Fruit fly (Drosophila melanogaster): ENCODE measurements around the gene IP3K2.

IP3K2 gene

dm6 chrX:13329572-13330046, 26.2 kb downstream of the IP3K2 start, which contains the start of gene Prx2 (continued):
- TF ChIP-seq ap (GFP tag; IDR thresholded peaks at IDR 0.05), result no peak
- TF ChIP-seq nom (GFP tag; optimal IDR thresholded peaks at IDR 0.05), result peak; percentile 73
- no peak for TF ChIP-seq CG32767 (GFP tag; IDR thresholded peaks at IDR 0.05)
- TF ChIP-seq HLH54F (GFP tag; optimal IDR thresholded peaks at IDR 0.05), result peak; percentile 6
- TF ChIP-seq Nf-YC (tag; optimal IDR thresholded peaks at IDR 0.05), result peak; percentile 7
- TF ChIP-seq CG6175 (GFP tag; IDR thresholded peaks at IDR 0.05), result no peak
- TF ChIP-seq CG30403 (GFP tag; optimal IDR thresholded peaks at IDR 0.05), result peak; percentile 16
- TF ChIP-seq ATbp (GFP tag; optimal IDR thresholded peaks at IDR 0.05), result no peak
- TF ChIP-seq CG4360 (GFP tag; IDR thresholded peaks at IDR 0.05), result no peak
- TF ChIP-seq row (GFP tag; IDR thresholded peaks at IDR 0.05), result peak; percentile 35; the same call in 1 of the 3 replicates
- TF ChIP-seq CG4404 (GFP tag; IDR thresholded peaks at IDR 0.05), result no peak
- peak; percentile 86 for TF ChIP-seq CG42726 (GFP tag; IDR thresholded peaks at IDR 0.05; ENCODE audit: partially characterized antibody)
- no peak for TF ChIP-seq Nf-YB (GFP tag; optimal IDR thresholded peaks at IDR 0.05)
- no peak for TF ChIP-seq prd (optimal IDR thresholded peaks at IDR 0.05)
- TF ChIP-seq prd (GFP tag; IDR thresholded peaks at IDR 0.05), result no peak
- TF ChIP-seq abd-A (tag; optimal IDR thresholded peaks at IDR 0.05), result peak; percentile 19
- peak; percentile 58 for TF ChIP-seq CG34376 (GFP tag; optimal IDR thresholded peaks at IDR 0.05)
- peak; percentile 75 for TF ChIP-seq Dll (GFP tag; IDR thresholded peaks at IDR 0.05; ENCODE audit: partially characterized antibody)
- peak in 1 of 2 experiments; percentile 9 for TF ChIP-seq Pdp1 (GFP tag; optimal IDR thresholded peaks at IDR 0.05)
- no peak for TF ChIP-seq pita (GFP tag; optimal IDR thresholded peaks at IDR 0.05)
- TF ChIP-seq al (GFP tag; IDR thresholded peaks at IDR 0.05), result 0 out of 2 replicates have a peak, but pooled peaks have one; percentile 6
- no peak for TF ChIP-seq Rx (GFP tag; IDR thresholded peaks at IDR 0.05)
- no peak for TF ChIP-seq Hand (GFP tag; optimal IDR thresholded peaks at IDR 0.05)
- TF ChIP-seq hb (GFP tag; IDR thresholded peaks at IDR 0.05; ENCODE audit: partially characterized antibody), result peak; percentile 61; the same call in 1 of the 3 replicates
- no peak for TF ChIP-seq kay (GFP tag; optimal IDR thresholded peaks at IDR 0.05)
- TF ChIP-seq HLH3B (GFP tag; IDR thresholded peaks at IDR 0.05), result no peak
- TF ChIP-seq amos (GFP tag; IDR thresholded peaks at IDR 0.05; ENCODE audit: partially characterized antibody), result peak; percentile 87; the same call in 1 of the 2 replicates
- TF ChIP-seq croc (GFP tag; conservative IDR thresholded peaks at IDR 0.05), result no peak
- TF ChIP-seq lov (optimal IDR thresholded peaks at IDR 0.05), result no peak
- 0 out of 3 replicates have a peak, but pooled peaks have one; percentile 6 for TF ChIP-seq lov (GFP tag; IDR thresholded peaks at IDR 0.05)
- TF ChIP-seq Dip3 (GFP tag; optimal IDR thresholded peaks at IDR 0.05), result no peak
- TF ChIP-seq CG15696 (tag; optimal IDR thresholded peaks at IDR 0.05), result no peak
- TF ChIP-seq CG11456 (GFP tag; IDR thresholded peaks at IDR 0.05), result peak; percentile 69; the same call in 2 of the 3 replicates
- TF ChIP-seq CoRest (tag; optimal IDR thresholded peaks at IDR 0.05), result peak; percentile 38
- 0 out of 2 replicates have a peak, but pooled peaks have one; percentile 28 for TF ChIP-seq CG11085 (GFP tag; IDR thresholded peaks at IDR 0.05)
- TF ChIP-seq Hey (tag; optimal IDR thresholded peaks at IDR 0.05), result no peak
- peak; percentile 48; the same call in 2 of the 3 replicates for TF ChIP-seq CG14860 (GFP tag; IDR thresholded peaks at IDR 0.05; ENCODE audit: partially characterized antibody)
- no peak for TF ChIP-seq CG8765 (GFP tag; IDR thresholded peaks at IDR 0.05)
- no peak for TF ChIP-seq CG8290 (GFP tag; optimal IDR thresholded peaks at IDR 0.05)
- TF ChIP-seq CG8290 (tag; optimal IDR thresholded peaks at IDR 0.05), result peak in 1 of 2 experiments; percentile 66
- TF ChIP-seq CG17186 (GFP tag; optimal IDR thresholded peaks at IDR 0.05), result peak; percentile 11
- peak; percentile 11 for TF ChIP-seq grau (tag; optimal IDR thresholded peaks at IDR 0.05)
- TF ChIP-seq gce (GFP tag; IDR thresholded peaks at IDR 0.05), result 0 out of 3 replicates have a peak, but pooled peaks have one; percentile 8
- TF ChIP-seq Sin3A (optimal IDR thresholded peaks at IDR 0.05), result peak; percentile 70
- TF ChIP-seq CG7556 (GFP tag; optimal IDR thresholded peaks at IDR 0.05), result no peak
- 0 out of 2 replicates have a peak, but pooled peaks have one; percentile 20 for TF ChIP-seq onecut (GFP tag; IDR thresholded peaks at IDR 0.05)
- TF ChIP-seq vvl (GFP tag; IDR thresholded peaks at IDR 0.05), result peak; percentile 42
- no peak for TF ChIP-seq seq (GFP tag; IDR thresholded peaks at IDR 0.05)
- TF ChIP-seq bab2 (GFP tag; optimal IDR thresholded peaks at IDR 0.05), result no peak

Measured in whole organism, embryonic.